Fruit fly (Drosophila melanogaster) whole organism, embryonic: ENCODE measurements around the gene CG17230.
A peak's percentile ranks its signal among the peaks of the same experiment; 100 is the strongest.

Source experiments
- CG10267 ChIP-seq: fragments of 200-800 bp; sonication (Bioruptor generic); optimal IDR thresholded peaks from 2 replicates; lab custom pipeline; 2018; ENCODE audit warnings: missing biosample characterization, mild to moderate bottlenecking, missing genetic modification characterization, moderate library complexity
- CG10274 ChIP-seq: fragments of 200-800 bp; sonication (Bioruptor generic); optimal IDR thresholded peaks from 3 replicates; lab custom pipeline; 2017; ENCODE audit warnings: missing biosample characterization, mild to moderate bottlenecking, missing genetic modification characterization
- CG10321 ChIP-seq: fragments of 200-800 bp; sonication (Bioruptor generic); IDR thresholded peaks from 2 replicates; pipeline ENCODE4 v1.3.6; 2022; ENCODE audit warnings: missing biosample characterization, missing genetic modification characterization
- CG10979 ChIP-seq: fragments of 200-800 bp; sonication (Bioruptor generic); optimal IDR thresholded peaks from 2 replicates; lab custom pipeline; 2018; ENCODE audit warnings: missing biosample characterization, mild to moderate bottlenecking, missing genetic modification characterization, moderate library complexity
- CG11504 ChIP-seq: fragments of 200-800 bp; sonication (Bioruptor generic); optimal IDR thresholded peaks from 3 replicates; lab custom pipeline; 2019; ENCODE audit warnings: missing biosample characterization, mild to moderate bottlenecking, missing genetic modification characterization, moderate library complexity
- CG1233 ChIP-seq: fragments of 200-800 bp; sonication (Bioruptor generic); optimal IDR thresholded peaks from 4 replicates; lab custom pipeline; 2018; ENCODE audit warnings: missing biosample characterization, mild to moderate bottlenecking, missing genetic modification characterization
- CG12769 ChIP-seq: fragments of 200-800 bp; sonication (Bioruptor generic); optimal IDR thresholded peaks from 2 replicates; lab custom pipeline; 2019; ENCODE audit warnings: missing biosample characterization, mild to moderate bottlenecking, missing genetic modification characterization, moderate library complexity
- CG14014 ChIP-seq: fragments of 200-800 bp; sonication (Bioruptor generic); IDR thresholded peaks from 2 replicates; pipeline ENCODE4 v1.3.6; 2022; ENCODE audit warnings: missing biosample characterization, missing genetic modification characterization
- CG1647 ChIP-seq: fragments of 200-800 bp; sonication (Bioruptor generic); optimal IDR thresholded peaks from 3 replicates; lab custom pipeline; 2016; ENCODE audit warnings: missing biosample characterization, missing genetic modification characterization
- CG17829 ChIP-seq: fragments of 200-800 bp; optimal IDR thresholded peaks from 2 replicates; lab custom pipeline; 2019; ENCODE audit warnings: missing biosample characterization, mild to moderate bottlenecking, missing genetic modification characterization, moderate library complexity
- CG1832 ChIP-seq: fragments of 200-800 bp; sonication (Bioruptor generic); optimal IDR thresholded peaks from 2 replicates; lab custom pipeline; 2017; ENCODE audit warnings: missing biosample characterization, mild to moderate bottlenecking, missing genetic modification characterization, inconsistent platforms
- CG2199 ChIP-seq: fragments of 200-800 bp; sonication (Bioruptor generic); IDR thresholded peaks from 3 replicates; pipeline ENCODE4 v1.3.6; 2022; ENCODE audit warnings: missing biosample characterization, missing genetic modification characterization
- CG2202 ChIP-seq: fragments of 200-800 bp; sonication (Bioruptor generic); optimal IDR thresholded peaks from 2 replicates; lab custom pipeline; 2018; ENCODE audit warnings: missing biosample characterization, mild to moderate bottlenecking, missing genetic modification characterization
- CG2678 ChIP-seq: fragments of 200-800 bp; sonication (Bioruptor generic); optimal IDR thresholded peaks from 3 replicates; lab custom pipeline; 2019; ENCODE audit warnings: missing biosample characterization, mild to moderate bottlenecking, missing genetic modification characterization, moderate library complexity
- CG32772 ChIP-seq: fragments of 200-800 bp; sonication (Bioruptor generic); IDR thresholded peaks from 2 replicates; pipeline ENCODE4 v1.3.6; 2022; ENCODE audit warnings: missing biosample characterization, missing genetic modification characterization
- CG4424 ChIP-seq: fragments of 200-800 bp; sonication (Bioruptor generic); optimal IDR thresholded peaks from 3 replicates; lab custom pipeline; 2016; ENCODE audit warnings: missing biosample characterization, missing genetic modification characterization
- CG6765 ChIP-seq: fragments of 200-800 bp; sonication (Bioruptor generic); optimal IDR thresholded peaks from 3 replicates; lab custom pipeline; 2017; ENCODE audit warnings: missing biosample characterization, mild to moderate bottlenecking, missing genetic modification characterization
- CG6791 ChIP-seq: fragments of 200-800 bp; sonication (Bioruptor generic); IDR thresholded peaks from 3 replicates; pipeline ENCODE4 v1.3.6; 2022; ENCODE audit warnings: missing biosample characterization, missing genetic modification characterization; ENCODE audit not compliant: partially characterized antibody
- CG6854 ChIP-seq: fragments of 200-800 bp; sonication (Bioruptor generic); optimal IDR thresholded peaks from 3 replicates; lab custom pipeline; 2017; ENCODE audit warnings: missing biosample characterization, mild to moderate bottlenecking, missing genetic modification characterization
- CG7556 ChIP-seq: fragments of 200-800 bp; sonication (Bioruptor generic); optimal IDR thresholded peaks from 2 replicates; lab custom pipeline; 2017; ENCODE audit warnings: missing biosample characterization, mild to moderate bottlenecking, missing genetic modification characterization
- CG7963 ChIP-seq: fragments of 200-800 bp; sonication (Bioruptor generic); IDR thresholded peaks from 3 replicates; pipeline ENCODE4 v1.3.6; 2022; ENCODE audit warnings: missing biosample characterization, missing genetic modification characterization; ENCODE audit not compliant: partially characterized antibody
- CG8478 ChIP-seq: fragments of >200 bp; optimal IDR thresholded peaks from 2 replicates; lab custom pipeline; 2018
- CkIIα-i1 ChIP-seq: fragments of 200-800 bp; sonication (Bioruptor generic); IDR thresholded peaks from 2 replicates; pipeline ENCODE4 v1.3.6; 2022; ENCODE audit warnings: missing biosample characterization, missing genetic modification characterization
- CrebB ChIP-seq: fragments of 200-800 bp; sonication (Bioruptor generic); optimal IDR thresholded peaks from 3 replicates; lab custom pipeline; 2018; ENCODE audit warnings: missing biosample characterization, mild to moderate bottlenecking, missing genetic modification characterization
- Doc3 ChIP-seq: fragments of 200-800 bp; sonication (Bioruptor generic); IDR thresholded peaks from 3 replicates; pipeline ENCODE4 v1.3.6; 2022; ENCODE audit warnings: missing biosample characterization, missing genetic modification characterization; ENCODE audit not compliant: partially characterized antibody
- Drgx ChIP-seq: fragments of 200-800 bp; sonication (Bioruptor generic); IDR thresholded peaks from 2 replicates; pipeline ENCODE4 v1.3.6; 2022; ENCODE audit warnings: missing biosample characterization, missing genetic modification characterization
- Ets97D ChIP-seq: fragments of 200-800 bp; sonication (Bioruptor generic); optimal IDR thresholded peaks from 3 replicates; lab custom pipeline; 2016; ENCODE audit warnings: missing biosample characterization, missing genetic modification characterization
- Neu2 ChIP-seq: fragments of 200-800 bp; sonication (Bioruptor generic); optimal IDR thresholded peaks from 3 replicates; lab custom pipeline; 2016; ENCODE audit warnings: missing biosample characterization, missing genetic modification characterization, borderline replicate concordance
- NfI ChIP-seq: fragments of 200-800 bp; sonication (Bioruptor generic); optimal IDR thresholded peaks from 3 replicates; lab custom pipeline; 2018; ENCODE audit warnings: missing biosample characterization, mild to moderate bottlenecking, missing genetic modification characterization, moderate library complexity
- Poxn ChIP-seq: fragments of 200-800 bp; sonication (Bioruptor generic); IDR thresholded peaks from 2 replicates; pipeline ENCODE4 v1.3.6; 2022; ENCODE audit warnings: missing biosample characterization, missing genetic modification characterization
- Ptx1 ChIP-seq: fragments of 200-800 bp; sonication (Bioruptor generic); IDR thresholded peaks from 2 replicates; pipeline ENCODE4 v1.3.6; 2022; ENCODE audit warnings: missing biosample characterization, missing genetic modification characterization
- Ravus ChIP-seq: fragments of 200-800 bp; sonication (Bioruptor generic); IDR thresholded peaks from 2 replicates; pipeline ENCODE4 v1.3.6; 2022; ENCODE audit warnings: missing biosample characterization, missing genetic modification characterization
- Ssrp ChIP-seq: fragments of 200-800 bp; sonication (Bioruptor generic); optimal IDR thresholded peaks from 2 replicates; lab custom pipeline; 2018; ENCODE audit warnings: missing biosample characterization, mild to moderate bottlenecking, missing genetic modification characterization, moderate library complexity
- Taf1 ChIP-seq: fragments of 200-800 bp; sonication (Bioruptor generic); IDR thresholded peaks from 2 replicates; pipeline ENCODE4 v1.3.6; 2022; ENCODE audit warnings: missing biosample characterization, missing genetic modification characterization
- cad ChIP-seq: fragments of >200 bp; optimal IDR thresholded peaks from 2 replicates; lab custom pipeline; 2017; ENCODE audit warnings: missing biosample characterization, missing genetic modification characterization
- cg ChIP-seq: fragments of 200-800 bp; sonication (Bioruptor generic); optimal IDR thresholded peaks from 3 replicates; lab custom pipeline; 2019; ENCODE audit warnings: missing biosample characterization, mild to moderate bottlenecking, missing genetic modification characterization, moderate library complexity
- fd3F ChIP-seq: fragments of 200-800 bp; sonication (Bioruptor generic); optimal IDR thresholded peaks from 2 replicates; lab custom pipeline; 2018; ENCODE audit warnings: missing biosample characterization, mild to moderate bottlenecking, missing genetic modification characterization, moderate library complexity
- gce ChIP-seq: fragments of 200-800 bp; sonication (Bioruptor generic); IDR thresholded peaks from 3 replicates; pipeline ENCODE4 v1.3.6; 2022; ENCODE audit warnings: missing biosample characterization, missing genetic modification characterization
- h ChIP-seq: fragments of >200 bp; optimal IDR thresholded peaks from 2 replicates; lab custom pipeline; 2017
- klu ChIP-seq: fragments of 200-800 bp; sonication (Bioruptor generic); IDR thresholded peaks from 2 replicates; pipeline ENCODE4 v1.3.6; 2022; ENCODE audit warnings: missing biosample characterization, missing genetic modification characterization
- lmd ChIP-seq: fragments of 200-800 bp; sonication (Bioruptor generic); IDR thresholded peaks from 2 replicates; pipeline ENCODE4 v1.3.6; 2022; ENCODE audit warnings: missing biosample characterization, missing genetic modification characterization
- lov ChIP-seq, 2 experiments: fragments of 200-800 bp in 1 of 2; fragments of >200 bp in 1 of 2; sonication (Bioruptor generic) in 1 of 2; IDR thresholded peaks in 1 of 2; optimal IDR thresholded peaks in 1 of 2; 2 replicates in 1 of 2; 3 replicates in 1 of 2; pipeline versions ENCODE4 v1.3.6 to Lab custom; 2017 to 2022; ENCODE audit warnings: missing biosample characterization in 1 of 2, missing genetic modification characterization in 1 of 2
- nerfin-1 ChIP-seq: fragments of 200-800 bp; sonication (Bioruptor generic); optimal IDR thresholded peaks from 3 replicates; lab custom pipeline; 2019; ENCODE audit warnings: missing biosample characterization, mild to moderate bottlenecking, missing genetic modification characterization, moderate library complexity
- pan ChIP-seq, 4 experiments: fragments of >200 bp in 3 of 4; fragments of 200-800 bp in 1 of 4; sonication (Bioruptor generic) in 1 of 4; optimal IDR thresholded peaks in 3 of 4; IDR thresholded peaks in 1 of 4; 2 replicates each; pipeline versions ENCODE4 v1.3.6 to Lab custom; 2017 to 2022; ENCODE audit warnings: missing biosample characterization in 2 of 4, missing genetic modification characterization in 2 of 4, mixed read lengths in 1 of 4
- ro ChIP-seq: fragments of 200-800 bp; sonication (Bioruptor generic); IDR thresholded peaks from 2 replicates; pipeline ENCODE4 v1.3.6; 2022; ENCODE audit warnings: missing biosample characterization, missing genetic modification characterization
- row ChIP-seq: fragments of 200-800 bp; sonication (Bioruptor generic); IDR thresholded peaks from 3 replicates; pipeline ENCODE4 v1.3.6; 2022; ENCODE audit warnings: missing biosample characterization, missing genetic modification characterization
- run ChIP-seq: fragments of 200-800 bp; sonication (Bioruptor generic); optimal IDR thresholded peaks from 3 replicates; lab custom pipeline; 2018; ENCODE audit warnings: missing biosample characterization, mild to moderate bottlenecking, missing genetic modification characterization
- sim ChIP-seq: fragments of 200-800 bp; sonication (Bioruptor generic); IDR thresholded peaks from 2 replicates; pipeline ENCODE4 v1.3.6; 2022; ENCODE audit warnings: missing biosample characterization, missing genetic modification characterization
- sima ChIP-seq: fragments of 200-800 bp; sonication (Bioruptor generic); optimal IDR thresholded peaks from 2 replicates; lab custom pipeline; 2016; ENCODE audit warnings: missing biosample characterization, missing genetic modification characterization
- stc ChIP-seq: fragments of 200-800 bp; sonication (Bioruptor generic); IDR thresholded peaks from 2 replicates; pipeline ENCODE4 v1.3.6; 2022; ENCODE audit warnings: missing biosample characterization, missing genetic modification characterization
- tna ChIP-seq: fragments of 200-800 bp; sonication (Bioruptor generic); IDR thresholded peaks from 2 replicates; pipeline ENCODE4 v1.3.6; 2022; ENCODE audit warnings: missing biosample characterization, missing genetic modification characterization; ENCODE audit not compliant: partially characterized antibody
- vfl ChIP-seq: fragments of 200-800 bp; sonication (Bioruptor generic); optimal IDR thresholded peaks from 2 replicates; lab custom pipeline; 2016; ENCODE audit warnings: missing biosample characterization, missing genetic modification characterization

Gene CG17230

dm6 chr3R:11490269-11490668, 52.7 kb downstream of the CG17230 start (continued):
- TF ChIP-seq CG11504 (tag; lab: Kevin White, UChicago) (peak; percentile 65), CG8478 (lab: Kevin White, UChicago) (no peak), CG1647 (GFP tag; lab: Kevin White, UChicago) (no peak), cad (GFP tag; lab: Kevin White, UChicago) (no peak), CG4424 (GFP tag; lab: Kevin White, UChicago) (no peak), CG1832 (GFP tag; lab: Kevin White, UChicago) (no peak), CkIIα-i1 (GFP tag; lab: Robert Waterston, UW) (no peak), CG7963 (GFP tag; lab: Robert Waterston, UW) (no peak), Ets97D (GFP tag; lab: Kevin White, UChicago) (no peak), CG2678 (tag; lab: Kevin White, UChicago) (peak; percentile 64), Poxn (GFP tag; lab: Robert Waterston, UW) (no peak), CG2199 (GFP tag; lab: Robert Waterston, UW) (no peak), lov (optimal IDR thresholded peaks at IDR 0.05; lab: Kevin White, UChicago) (no peak), lov (GFP tag; IDR thresholded peaks at IDR 0.05; lab: Robert Waterston, UW) (no peak), CG12769 (tag; lab: Kevin White, UChicago) (no peak), vfl (no peak), pan (optimal IDR thresholded peaks at IDR 0.05; lab: Kevin White, UChicago) (no peak), pan (GFP tag; optimal IDR thresholded peaks at IDR 0.05 in 1 of 2, IDR thresholded peaks at IDR 0.05 in 1 of 2) (no peak), CG6765 (GFP tag; lab: Kevin White, UChicago) (no peak), h (lab: Kevin White, UChicago) (no peak), Neu2 (GFP tag; lab: Kevin White, UChicago) (no peak), CG10321 (no peak), CG14014 (GFP tag; lab: Robert Waterston, UW) (no peak), CG6854 (GFP tag; lab: Kevin White, UChicago) (no peak), Doc3 (GFP tag; lab: Robert Waterston, UW) (no peak), CG10267 (tag; lab: Kevin White, UChicago) (no peak), CrebB (tag; lab: Kevin White, UChicago) (no peak), klu (no peak), sim (no peak), CG10979 (tag; lab: Kevin White, UChicago) (no peak), CG10274 (GFP tag; lab: Kevin White, UChicago) (no peak), CG1233 (GFP tag; lab: Kevin White, UChicago) (no peak), ro (GFP tag; lab: Robert Waterston, UW) (no peak), tna (GFP tag; lab: Robert Waterston, UW) (no peak), NfI (GFP tag; lab: Kevin White, UChicago) (peak; percentile 14), row (GFP tag; lab: Robert Waterston, UW) (peak; percentile 50), Drgx (GFP tag; lab: Robert Waterston, UW) (no peak), lmd (GFP tag; lab: Robert Waterston, UW) (peak; percentile 34; the same call in 1 of the 2 replicates), sima (GFP tag; lab: Kevin White, UChicago) (no peak), Ptx1 (GFP tag; lab: Robert Waterston, UW) (peak; percentile 53), run (no peak), stc (GFP tag; lab: Robert Waterston, UW) (no peak), gce (GFP tag; lab: Robert Waterston, UW) (no peak), nerfin-1 (tag; lab: Kevin White, UChicago) (no peak), CG7556 (GFP tag; lab: Kevin White, UChicago) (peak; percentile 44), fd3F (GFP tag; lab: Kevin White, UChicago) (no peak), Ssrp (tag; lab: Kevin White, UChicago) (no peak), CG17829 (no peak), Ravus (GFP tag; lab: Robert Waterston, UW) (no peak), CG2202 (tag; lab: Kevin White, UChicago) (no peak), CG6791 (GFP tag; lab: Robert Waterston, UW) (no peak), Taf1 (no peak), cg (GFP tag; lab: Kevin White, UChicago) (no peak), CG32772 (no peak)
